Fruit fly (Drosophila melanogaster) whole organism, prepupa: ENCODE data around the gene Atat.

Experiments
- Blimp-1 ChIP-seq: fragments of 200-800 bp; sonication (Bioruptor generic); optimal IDR thresholded peaks from 3 replicates; lab custom pipeline; 2017; ENCODE audit warnings: missing biosample characterization, missing genetic modification characterization, mild to moderate bottlenecking, moderate library complexity, missing genetic modification reagents
- CG10631 ChIP-seq: fragments of 200-800 bp; sonication (Bioruptor generic); optimal IDR thresholded peaks from 2 replicates; lab custom pipeline; 2016; ENCODE audit warnings: missing biosample characterization, missing genetic modification characterization
- CG10669 ChIP-seq: fragments of 200-800 bp; sonication (Bioruptor generic); optimal IDR thresholded peaks from 3 replicates; lab custom pipeline; 2018; ENCODE audit warnings: missing biosample characterization, mild to moderate bottlenecking, missing genetic modification characterization, moderate library complexity
- CG11294 ChIP-seq: fragments of 200-800 bp; sonication (Bioruptor generic); IDR thresholded peaks from 2 replicates; pipeline ENCODE4 v1.3.6; 2022; ENCODE audit warnings: missing biosample characterization, missing genetic modification characterization
- CG11902 ChIP-seq: fragments of 200-800 bp; sonication (Bioruptor generic); optimal IDR thresholded peaks from 3 replicates; lab custom pipeline; 2016; ENCODE audit warnings: missing biosample characterization, missing genetic modification characterization
- CG15336 ChIP-seq: fragments of 200-800 bp; sonication (Bioruptor generic); IDR thresholded peaks from 2 replicates; pipeline ENCODE4 v1.3.6; 2022; ENCODE audit warnings: missing biosample characterization, missing genetic modification characterization
- CG31627 ChIP-seq: fragments of 200-800 bp; sonication (Bioruptor generic); optimal IDR thresholded peaks from 3 replicates; lab custom pipeline; 2016; ENCODE audit warnings: missing biosample characterization, missing genetic modification characterization
- CG32006 ChIP-seq: fragments of 200-800 bp; sonication (Bioruptor generic); optimal IDR thresholded peaks from 3 replicates; lab custom pipeline; 2017; ENCODE audit warnings: missing biosample characterization, mild to moderate bottlenecking, missing genetic modification characterization
- CG34406 ChIP-seq: fragments of 200-800 bp; sonication (Bioruptor generic); optimal IDR thresholded peaks from 3 replicates; lab custom pipeline; 2016; ENCODE audit warnings: missing biosample characterization, missing genetic modification characterization
- CG3919 ChIP-seq: fragments of 200-800 bp; sonication (Bioruptor generic); optimal IDR thresholded peaks from 3 replicates; lab custom pipeline; 2016; ENCODE audit warnings: missing biosample characterization, missing genetic modification characterization
- CG6163 ChIP-seq: fragments of 200-800 bp; sonication (Bioruptor generic); IDR thresholded peaks from 3 replicates; pipeline ENCODE4 v1.3.6; 2022; ENCODE audit warnings: missing biosample characterization, missing genetic modification characterization
- CG6808 ChIP-seq: fragments of 200-800 bp; sonication (Bioruptor generic); optimal IDR thresholded peaks from 3 replicates; lab custom pipeline; 2017; ENCODE audit warnings: missing biosample characterization, missing genetic modification characterization, mild to moderate bottlenecking, moderate library complexity, missing genetic modification reagents
- CG6854 ChIP-seq: fragments of 200-800 bp; sonication (Bioruptor generic); optimal IDR thresholded peaks from 2 replicates; lab custom pipeline; 2017; ENCODE audit warnings: missing biosample characterization, mild to moderate bottlenecking, missing genetic modification characterization
- CG7368 ChIP-seq: fragments of 200-800 bp; sonication (Bioruptor generic); optimal IDR thresholded peaks from 3 replicates; lab custom pipeline; 2016; ENCODE audit warnings: missing biosample characterization, missing genetic modification characterization
- CG8119 ChIP-seq: fragments of 200-800 bp; sonication (Bioruptor generic); IDR thresholded peaks from 3 replicates; pipeline ENCODE4 v1.3.6; 2022; ENCODE audit warnings: missing biosample characterization, missing genetic modification characterization
- CG8632 ChIP-seq: fragments of 200-800 bp; sonication (Bioruptor generic); optimal IDR thresholded peaks from 3 replicates; lab custom pipeline; 2016; ENCODE audit warnings: missing biosample characterization, missing genetic modification characterization
- Eip75B ChIP-seq: fragments of 200-800 bp; sonication (Bioruptor generic); optimal IDR thresholded peaks from 3 replicates; lab custom pipeline; 2016; ENCODE audit warnings: missing biosample characterization, missing genetic modification characterization
- Ets21C ChIP-seq: fragments of 200-800 bp; sonication (Bioruptor generic); optimal IDR thresholded peaks from 3 replicates; lab custom pipeline; 2016; ENCODE audit warnings: missing biosample characterization, missing genetic modification characterization
- Gug ChIP-seq: fragments of 200-800 bp; sonication (Bioruptor generic); IDR thresholded peaks from 2 replicates; pipeline ENCODE4 v1.3.6; 2022; ENCODE audit warnings: missing biosample characterization, missing genetic modification characterization
- Hr39 ChIP-seq: fragments of 200-800 bp; sonication (Bioruptor generic); optimal IDR thresholded peaks from 2 replicates; lab custom pipeline; 2016; ENCODE audit warnings: missing biosample characterization, missing genetic modification characterization
- Hr4 ChIP-seq: fragments of 200-800 bp; sonication (Bioruptor generic); optimal IDR thresholded peaks from 3 replicates; lab custom pipeline; 2016; ENCODE audit warnings: missing biosample characterization, missing genetic modification characterization
- Smox ChIP-seq: fragments of 200-800 bp; sonication (Bioruptor generic); optimal IDR thresholded peaks from 3 replicates; lab custom pipeline; 2016; ENCODE audit warnings: missing biosample characterization, missing genetic modification characterization
- Sox102F ChIP-seq: fragments of 200-800 bp; sonication (Bioruptor generic); optimal IDR thresholded peaks from 2 replicates; lab custom pipeline; 2016; ENCODE audit warnings: missing biosample characterization, mild to moderate bottlenecking, missing genetic modification characterization
- Sox14 ChIP-seq: fragments of 200-800 bp; sonication (Bioruptor generic); optimal IDR thresholded peaks from 3 replicates; lab custom pipeline; 2016; ENCODE audit warnings: missing biosample characterization, missing genetic modification characterization
- Sox15 ChIP-seq: fragments of 200-800 bp; sonication (Bioruptor generic); optimal IDR thresholded peaks from 3 replicates; lab custom pipeline; 2016; ENCODE audit warnings: missing biosample characterization, missing genetic modification characterization
- achi ChIP-seq: fragments of 200-800 bp; sonication (Bioruptor generic); optimal IDR thresholded peaks from 3 replicates; lab custom pipeline; 2016; ENCODE audit warnings: missing biosample characterization, missing genetic modification characterization
- cyc ChIP-seq: fragments of 200-800 bp; sonication (Bioruptor generic); optimal IDR thresholded peaks from 3 replicates; lab custom pipeline; 2016; ENCODE audit warnings: missing biosample characterization, missing genetic modification characterization
- dac ChIP-seq: fragments of 200-800 bp; sonication (Bioruptor generic); optimal IDR thresholded peaks from 2 replicates; lab custom pipeline; 2017; ENCODE audit warnings: missing biosample characterization, mild to moderate bottlenecking, missing genetic modification characterization
- dsx ChIP-seq: fragments of 200-800 bp; optimal IDR thresholded peaks from 3 replicates; lab custom pipeline; 2019; ENCODE audit warnings: missing biosample characterization, mild to moderate bottlenecking, missing genetic modification characterization, moderate library complexity; ENCODE audit not compliant: poor library complexity, severe bottlenecking
- eg ChIP-seq: fragments of 200-800 bp; sonication (Bioruptor generic); IDR thresholded peaks from 3 replicates; pipeline ENCODE4 v1.3.6; 2022; ENCODE audit warnings: missing biosample characterization, missing genetic modification characterization
- esn ChIP-seq: fragments of 200-800 bp; sonication (Bioruptor generic); optimal IDR thresholded peaks from 2 replicates; lab custom pipeline; 2016; ENCODE audit warnings: missing biosample characterization, mild to moderate bottlenecking, missing genetic modification characterization, moderate library complexity
- fd59A ChIP-seq: fragments of 200-800 bp; sonication (Bioruptor generic); optimal IDR thresholded peaks from 2 replicates; lab custom pipeline; 2017; ENCODE audit warnings: missing biosample characterization, mild to moderate bottlenecking, missing genetic modification characterization, missing genetic modification reagents
- fd85E ChIP-seq: fragments of 200-800 bp; sonication (Bioruptor generic); optimal IDR thresholded peaks from 3 replicates; lab custom pipeline; 2016; ENCODE audit warnings: missing biosample characterization, missing genetic modification characterization
- fkh ChIP-seq: fragments of 200-800 bp; sonication (Bioruptor generic); optimal IDR thresholded peaks from 3 replicates; lab custom pipeline; 2017; ENCODE audit warnings: missing biosample characterization, mild to moderate bottlenecking, missing genetic modification characterization, moderate library complexity
- lz ChIP-seq: fragments of 200-800 bp; sonication (Bioruptor generic); optimal IDR thresholded peaks from 3 replicates; lab custom pipeline; 2016; ENCODE audit warnings: missing biosample characterization, missing genetic modification characterization
- spab ChIP-seq: fragments of 200-800 bp; sonication (Bioruptor generic); optimal IDR thresholded peaks from 2 replicates; lab custom pipeline; 2017; ENCODE audit warnings: missing biosample characterization, mild to moderate bottlenecking, missing genetic modification characterization, missing genetic modification reagents
- ss ChIP-seq, 2 experiments: fragments of 200-800 bp; sonication (Bioruptor generic); optimal IDR thresholded peaks; 2 replicates in 1 of 2; 3 replicates in 1 of 2; lab custom pipeline; 2017 to 2018; ENCODE audit warnings: mild to moderate bottlenecking in 2 of 2, missing biosample characterization in 2 of 2, missing genetic modification characterization in 2 of 2, moderate library complexity in 1 of 2
- topi ChIP-seq: fragments of 200-800 bp; sonication (Bioruptor generic); optimal IDR thresholded peaks from 3 replicates; lab custom pipeline; 2016; ENCODE audit warnings: missing biosample characterization, missing genetic modification characterization
- vri ChIP-seq: fragments of 200-800 bp; sonication (Bioruptor generic); optimal IDR thresholded peaks from 3 replicates; lab custom pipeline; 2016; ENCODE audit warnings: missing biosample characterization, mild to moderate bottlenecking, missing genetic modification characterization

The Atat gene

dm6 chr3L:9377198-9378035 lies 49.1 kb downstream of the Atat start, which contains the start of gene Hsp26 (continued):
- TF ChIP-seq vri (GFP tag; lab: Kevin White, UChicago) (peak; percentile 94), Eip75B (peak; percentile 97), cyc (GFP tag; lab: Kevin White, UChicago) (peak; percentile 89), CG15336 (peak; percentile 98), esn (GFP tag; lab: Kevin White, UChicago) (peak; percentile 97), dsx (GFP tag; lab: Kevin White, UChicago) (peak; percentile 82), Sox102F (GFP tag; lab: Kevin White, UChicago) (peak; percentile 94), CG31627 (peak; percentile 90), lz (peak; percentile 94), fd85E (GFP tag; lab: Kevin White, UChicago) (peak; percentile 88)

- no peak for TF ChIP-seq CG7368
Observed at dm6 chr3L:9376573-9376972, 50.0 kb downstream of the Atat start.

dm6 chr3L:9375130-9375529 lies 51.4 kb downstream of the Atat start, which contains the start of gene CG4461:
CG4461 (plus strand) TSS chr3L:9375430.
- TF ChIP-seq CG8632 (GFP tag; lab: Kevin White, UChicago) (no peak), fd59A (GFP tag; lab: Kevin White, UChicago) (no peak), CG10631 (GFP tag; lab: Kevin White, UChicago) (no peak), esn (GFP tag; lab: Kevin White, UChicago) (no peak), Hr4 (GFP tag; lab: Kevin White, UChicago) (no peak), topi (GFP tag; lab: Kevin White, UChicago) (no peak), Sox102F (GFP tag; lab: Kevin White, UChicago) (no peak), lz (no peak), CG6808 (no peak), CG11294 (GFP tag; lab: Robert Waterston, UW) (no peak), spab (GFP tag; lab: Kevin White, UChicago) (no peak), CG7368 (no peak), dac (GFP tag; lab: Kevin White, UChicago) (no peak), Gug (GFP tag; lab: Robert Waterston, UW) (no peak), cyc (GFP tag; lab: Kevin White, UChicago) (no peak), achi (no peak), Ets21C (GFP tag; lab: Kevin White, UChicago) (no peak)

- peak; percentile 18 for TF ChIP-seq CG6854 (GFP tag; lab: Kevin White, UChicago)
- peak; percentile 69 for TF ChIP-seq CG10669 (GFP tag; lab: Kevin White, UChicago)
- TF ChIP-seq esn (GFP tag; lab: Kevin White, UChicago) = peak; percentile 83
- TF ChIP-seq Blimp-1 (GFP tag; lab: Kevin White, UChicago) = peak; percentile 27
- peak; percentile 86 for TF ChIP-seq eg
- TF ChIP-seq dsx (GFP tag; lab: Kevin White, UChicago) = no peak
- TF ChIP-seq Ets21C (GFP tag; lab: Kevin White, UChicago) = peak; percentile 4
- peak; percentile 77 for TF ChIP-seq CG8632 (GFP tag; lab: Kevin White, UChicago)
- peak; percentile 73 for TF ChIP-seq CG11294 (GFP tag; lab: Robert Waterston, UW)
- TF ChIP-seq CG7368 = peak; percentile 65
- TF ChIP-seq CG8119 (GFP tag; lab: Robert Waterston, UW) = peak; percentile 91
- TF ChIP-seq CG32006 (GFP tag; lab: Kevin White, UChicago) = peak; percentile 89
- TF ChIP-seq vri (GFP tag; lab: Kevin White, UChicago) = peak; percentile 54
- TF ChIP-seq Sox102F (GFP tag; lab: Kevin White, UChicago) = peak; percentile 65
- peak; percentile 84 for TF ChIP-seq Hr4 (GFP tag; lab: Kevin White, UChicago)
- TF ChIP-seq Sox15 = peak; percentile 7
- peak; percentile 83 for TF ChIP-seq achi
- peak; percentile 39 for TF ChIP-seq CG11902 (GFP tag; lab: Kevin White, UChicago)
- peak; percentile 79 for TF ChIP-seq CG34406 (GFP tag; lab: Kevin White, UChicago)
- peak; percentile 86 for TF ChIP-seq CG3919 (GFP tag; lab: Kevin White, UChicago)
- peak; percentile 46 for TF ChIP-seq spab (GFP tag; lab: Kevin White, UChicago)
- TF ChIP-seq fkh (GFP tag; lab: Kevin White, UChicago) = peak; percentile 20
- TF ChIP-seq CG6163 (GFP tag; lab: Robert Waterston, UW) = peak; percentile 85
- TF ChIP-seq ss (GFP tag; optimal IDR thresholded peaks at IDR 0.05; lab: Kevin White, UChicago) = no peak
- peak; percentile 43 for TF ChIP-seq CG31627
- peak; percentile 81 for TF ChIP-seq topi (GFP tag; lab: Kevin White, UChicago)
- TF ChIP-seq fd59A (GFP tag; lab: Kevin White, UChicago) = peak; percentile 50
- TF ChIP-seq Smox = peak; percentile 84
- TF ChIP-seq Hr39 (GFP tag; lab: Kevin White, UChicago) = peak; percentile 36
- TF ChIP-seq Sox14 (GFP tag; lab: Kevin White, UChicago) = peak; percentile 69
Observed at dm6 chr3L:9373374-9374004, 53.1 kb downstream of the Atat start.
